Fruit fly (Drosophila melanogaster) whole organism, embryonic: ENCODE results near the gene CG13484.

ENCODE experiments used
- CG10209 ChIP-seq: fragments of 200-800 bp; sonication (Bioruptor generic); optimal IDR thresholded peaks from 3 replicates; lab custom pipeline; 2017; ENCODE audit warnings: missing biosample characterization, mild to moderate bottlenecking, missing genetic modification characterization, missing genetic modification reagents
- CG10565 ChIP-seq: fragments of 200-800 bp; sonication (Bioruptor generic); optimal IDR thresholded peaks from 3 replicates; lab custom pipeline; 2016; ENCODE audit warnings: missing biosample characterization, mild to moderate bottlenecking, missing genetic modification characterization
- CG11723 ChIP-seq: fragments of 200-800 bp; sonication (Bioruptor generic); optimal IDR thresholded peaks from 2 replicates; lab custom pipeline; 2017; ENCODE audit warnings: missing biosample characterization, mild to moderate bottlenecking, missing genetic modification characterization
- CG12219 ChIP-seq: fragments of 200-800 bp; sonication (Bioruptor generic); optimal IDR thresholded peaks from 3 replicates; lab custom pipeline; 2018; ENCODE audit warnings: missing biosample characterization, mild to moderate bottlenecking, missing genetic modification characterization
- CG16813 ChIP-seq: fragments of 200-800 bp; sonication (Bioruptor generic); IDR thresholded peaks from 3 replicates; pipeline ENCODE4 v1.3.6; 2022; ENCODE audit warnings: missing biosample characterization, missing genetic modification characterization; ENCODE audit not compliant: partially characterized antibody
- CG17186 ChIP-seq: fragments of 200-800 bp; sonication (Bioruptor generic); optimal IDR thresholded peaks from 3 replicates; lab custom pipeline; 2017; ENCODE audit warnings: missing biosample characterization, missing genetic modification reagents, missing genetic modification characterization
- CG17385 ChIP-seq: fragments of 200-800 bp; sonication (Bioruptor generic); optimal IDR thresholded peaks from 3 replicates; lab custom pipeline; 2018; ENCODE audit warnings: missing biosample characterization, mild to moderate bottlenecking, missing genetic modification characterization
- CG18476 ChIP-seq: fragments of 200-800 bp; sonication (Bioruptor generic); optimal IDR thresholded peaks from 2 replicates; lab custom pipeline; 2016; ENCODE audit warnings: missing biosample characterization, mild to moderate bottlenecking, missing genetic modification characterization
- CG32532 ChIP-seq: fragments of 200-800 bp; sonication (Bioruptor generic); IDR thresholded peaks from 2 replicates; pipeline ENCODE4 v1.3.6; 2022; ENCODE audit warnings: missing biosample characterization, missing genetic modification characterization
- CG34422 ChIP-seq: fragments of 200-800 bp; sonication (Bioruptor generic); IDR thresholded peaks from 3 replicates; pipeline ENCODE4 v1.3.6; 2022; ENCODE audit warnings: missing biosample characterization, missing genetic modification characterization
- CG4617 ChIP-seq: fragments of 200-800 bp; sonication (Bioruptor generic); optimal IDR thresholded peaks from 3 replicates; lab custom pipeline; 2016; ENCODE audit warnings: missing biosample characterization, missing genetic modification characterization, borderline replicate concordance
- CG7745 ChIP-seq: fragments of 200-800 bp; sonication (Bioruptor generic); optimal IDR thresholded peaks from 2 replicates; lab custom pipeline; 2018; ENCODE audit warnings: missing biosample characterization, mild to moderate bottlenecking, missing genetic modification characterization, moderate library complexity
- CG7963 ChIP-seq: fragments of 200-800 bp; sonication (Bioruptor generic); IDR thresholded peaks from 3 replicates; pipeline ENCODE4 v1.3.6; 2022; ENCODE audit warnings: missing biosample characterization, missing genetic modification characterization; ENCODE audit not compliant: partially characterized antibody
- CG9215 ChIP-seq: fragments of 200-800 bp; sonication (Bioruptor generic); IDR thresholded peaks from 2 replicates; pipeline ENCODE4 v1.3.6; 2022; ENCODE audit warnings: missing biosample characterization, missing genetic modification characterization
- CG9437 ChIP-seq: fragments of 200-800 bp; sonication (Bioruptor generic); optimal IDR thresholded peaks from 2 replicates; lab custom pipeline; 2018; ENCODE audit warnings: missing biosample characterization, mild to moderate bottlenecking, missing genetic modification characterization
- CHES-1-like ChIP-seq: fragments of 200-800 bp; sonication (Bioruptor generic); optimal IDR thresholded peaks from 2 replicates; lab custom pipeline; 2016; ENCODE audit warnings: missing biosample characterization, missing genetic modification characterization
- Dip2 ChIP-seq: fragments of 200-800 bp; sonication (Bioruptor generic); IDR thresholded peaks from 2 replicates; pipeline ENCODE4 v1.3.6; 2022; ENCODE audit warnings: missing biosample characterization, missing genetic modification characterization
- Dref ChIP-seq: fragments of 200-800 bp; sonication (Bioruptor generic); IDR thresholded peaks from 2 replicates; pipeline ENCODE4 v1.3.6; 2022; ENCODE audit warnings: missing biosample characterization, missing genetic modification characterization
- Drgx ChIP-seq: fragments of 200-800 bp; sonication (Bioruptor generic); IDR thresholded peaks from 2 replicates; pipeline ENCODE4 v1.3.6; 2022; ENCODE audit warnings: missing biosample characterization, missing genetic modification characterization
- Ets97D ChIP-seq: fragments of 200-800 bp; sonication (Bioruptor generic); optimal IDR thresholded peaks from 3 replicates; lab custom pipeline; 2016; ENCODE audit warnings: missing biosample characterization, missing genetic modification characterization
- Fer1 ChIP-seq: fragments of 200-800 bp; sonication (Bioruptor generic); optimal IDR thresholded peaks from 2 replicates; lab custom pipeline; 2017; ENCODE audit warnings: missing biosample characterization, mild to moderate bottlenecking, missing genetic modification characterization
- HLH54F ChIP-seq: fragments of 200-800 bp; sonication (Bioruptor generic); optimal IDR thresholded peaks from 3 replicates; lab custom pipeline; 2016; ENCODE audit warnings: missing biosample characterization, missing genetic modification characterization
- Lhr ChIP-seq: fragments of 200-800 bp; sonication (Bioruptor generic); optimal IDR thresholded peaks from 3 replicates; lab custom pipeline; 2017; ENCODE audit warnings: mild to moderate bottlenecking, missing biosample characterization, missing genetic modification reagents, missing genetic modification characterization
- Opbp ChIP-seq: fragments of 200-800 bp; sonication (Bioruptor generic); IDR thresholded peaks from 3 replicates; pipeline ENCODE4 v1.3.6; 2022; ENCODE audit warnings: missing biosample characterization, missing genetic modification characterization; ENCODE audit not compliant: partially characterized antibody
- Optix ChIP-seq: fragments of 200-800 bp; sonication (Bioruptor generic); IDR thresholded peaks from 3 replicates; pipeline ENCODE4 v1.3.6; 2022; ENCODE audit warnings: missing biosample characterization, missing genetic modification characterization
- Sry-δ ChIP-seq: fragments of 200-800 bp; sonication (Bioruptor generic); optimal IDR thresholded peaks from 2 replicates; lab custom pipeline; 2016; ENCODE audit warnings: missing biosample characterization, missing genetic modification characterization
- Usf ChIP-seq: fragments of 200-800 bp; sonication (Bioruptor generic); optimal IDR thresholded peaks from 2 replicates; lab custom pipeline; 2017; ENCODE audit warnings: missing genotype, missing biosample characterization, missing genetic modification characterization
- YL-1 ChIP-seq: fragments of 200-800 bp; sonication (Bioruptor generic); optimal IDR thresholded peaks from 3 replicates; lab custom pipeline; 2017; ENCODE audit warnings: missing biosample characterization, mild to moderate bottlenecking, missing genetic modification characterization
- ci ChIP-seq: fragments of 200-800 bp; sonication (Bioruptor generic); IDR thresholded peaks from 3 replicates; pipeline ENCODE4 v1.3.6; 2022; ENCODE audit warnings: missing biosample characterization, missing genetic modification characterization
- dati ChIP-seq: fragments of 200-800 bp; sonication (Bioruptor generic); IDR thresholded peaks from 2 replicates; pipeline ENCODE4 v1.3.6; 2022; ENCODE audit warnings: missing biosample characterization, missing genetic modification characterization
- ems ChIP-seq: fragments of 200-800 bp; sonication (Bioruptor generic); optimal IDR thresholded peaks from 3 replicates; lab custom pipeline; 2016; ENCODE audit warnings: missing biosample characterization, missing genetic modification characterization
- eve ChIP-seq, 2 experiments: fragments of >200 bp; optimal IDR thresholded peaks; 2 replicates each; lab custom pipeline; 2017; ENCODE audit warnings: missing biosample characterization in 2 of 2, missing genetic modification characterization in 2 of 2
- gce ChIP-seq: fragments of 200-800 bp; sonication (Bioruptor generic); IDR thresholded peaks from 3 replicates; pipeline ENCODE4 v1.3.6; 2022; ENCODE audit warnings: missing biosample characterization, missing genetic modification characterization
- gem ChIP-seq: fragments of 200-800 bp; sonication (Bioruptor generic); optimal IDR thresholded peaks from 2 replicates; lab custom pipeline; 2019; ENCODE audit warnings: missing biosample characterization, mild to moderate bottlenecking, missing genetic modification characterization, moderate library complexity
- gfzf ChIP-seq: fragments of 200-800 bp; sonication (Bioruptor generic); optimal IDR thresholded peaks from 2 replicates; lab custom pipeline; 2016; ENCODE audit warnings: missing biosample characterization, mild to moderate bottlenecking, missing genetic modification characterization, moderate library complexity
- gt ChIP-seq: fragments of 200-800 bp; sonication (Bioruptor generic); IDR thresholded peaks from 2 replicates; pipeline ENCODE4 v1.3.6; 2022; ENCODE audit warnings: missing biosample characterization, missing genetic modification characterization
- kah ChIP-seq: fragments of 200-800 bp; sonication (Bioruptor generic); optimal IDR thresholded peaks from 2 replicates; lab custom pipeline; 2018; ENCODE audit warnings: missing biosample characterization, mild to moderate bottlenecking, missing genetic modification characterization
- lmd ChIP-seq: fragments of 200-800 bp; sonication (Bioruptor generic); IDR thresholded peaks from 2 replicates; pipeline ENCODE4 v1.3.6; 2022; ENCODE audit warnings: missing biosample characterization, missing genetic modification characterization
- onecut ChIP-seq: fragments of 200-800 bp; sonication (Bioruptor generic); IDR thresholded peaks from 2 replicates; pipeline ENCODE4 v1.3.6; 2022; ENCODE audit warnings: missing biosample characterization, missing genetic modification characterization
- phol ChIP-seq: fragments of 200-800 bp; sonication (Bioruptor generic); optimal IDR thresholded peaks from 3 replicates; lab custom pipeline; 2018; ENCODE audit warnings: missing biosample characterization, mild to moderate bottlenecking, missing genetic modification characterization, moderate library complexity
- psq ChIP-seq: fragments of 200-800 bp; sonication (Bioruptor generic); optimal IDR thresholded peaks from 2 replicates; lab custom pipeline; 2017; ENCODE audit warnings: missing biosample characterization, missing genetic modification characterization
- row ChIP-seq: fragments of 200-800 bp; sonication (Bioruptor generic); IDR thresholded peaks from 3 replicates; pipeline ENCODE4 v1.3.6; 2022; ENCODE audit warnings: missing biosample characterization, missing genetic modification characterization
- sens ChIP-seq: fragments of 200-800 bp; sonication (Bioruptor generic); peaks from one replicate; lab custom pipeline; 2016; ENCODE audit warnings: missing biosample characterization, missing genetic modification characterization
- stwl ChIP-seq: fragments of 200-800 bp; sonication (Bioruptor generic); optimal IDR thresholded peaks from 3 replicates; lab custom pipeline; 2018; ENCODE audit warnings: missing biosample characterization, mild to moderate bottlenecking, missing genetic modification characterization, moderate library complexity
- sug ChIP-seq: fragments of 200-800 bp; optimal IDR thresholded peaks from 2 replicates; lab custom pipeline; 2019; ENCODE audit warnings: missing biosample characterization, mild to moderate bottlenecking, missing genetic modification characterization, moderate library complexity
- trem ChIP-seq: fragments of 200-800 bp; optimal IDR thresholded peaks from 3 replicates; lab custom pipeline; 2019; ENCODE audit warnings: missing biosample characterization, mild to moderate bottlenecking, missing genetic modification characterization, moderate library complexity
- twi ChIP-seq: fragments of 200-800 bp; optimal IDR thresholded peaks from 2 replicates; lab custom pipeline; 2019; ENCODE audit warnings: missing biosample characterization, mild to moderate bottlenecking, missing genetic modification characterization, moderate library complexity
- wdn ChIP-seq: fragments of 200-800 bp; sonication (Bioruptor generic); IDR thresholded peaks from 2 replicates; pipeline ENCODE4 v1.3.6; 2022; ENCODE audit warnings: missing biosample characterization, missing genetic modification characterization
- zen ChIP-seq: fragments of 200-800 bp; sonication (Bioruptor generic); optimal IDR thresholded peaks from 3 replicates; lab custom pipeline; 2018; ENCODE audit warnings: missing biosample characterization, mild to moderate bottlenecking, missing genetic modification characterization, moderate library complexity
- zfh2 ChIP-seq: fragments of 200-800 bp; sonication (Bioruptor generic); optimal IDR thresholded peaks from 2 replicates; lab custom pipeline; 2016; ENCODE audit warnings: missing biosample characterization, missing genetic modification characterization

CG13484 gene

DNA sequence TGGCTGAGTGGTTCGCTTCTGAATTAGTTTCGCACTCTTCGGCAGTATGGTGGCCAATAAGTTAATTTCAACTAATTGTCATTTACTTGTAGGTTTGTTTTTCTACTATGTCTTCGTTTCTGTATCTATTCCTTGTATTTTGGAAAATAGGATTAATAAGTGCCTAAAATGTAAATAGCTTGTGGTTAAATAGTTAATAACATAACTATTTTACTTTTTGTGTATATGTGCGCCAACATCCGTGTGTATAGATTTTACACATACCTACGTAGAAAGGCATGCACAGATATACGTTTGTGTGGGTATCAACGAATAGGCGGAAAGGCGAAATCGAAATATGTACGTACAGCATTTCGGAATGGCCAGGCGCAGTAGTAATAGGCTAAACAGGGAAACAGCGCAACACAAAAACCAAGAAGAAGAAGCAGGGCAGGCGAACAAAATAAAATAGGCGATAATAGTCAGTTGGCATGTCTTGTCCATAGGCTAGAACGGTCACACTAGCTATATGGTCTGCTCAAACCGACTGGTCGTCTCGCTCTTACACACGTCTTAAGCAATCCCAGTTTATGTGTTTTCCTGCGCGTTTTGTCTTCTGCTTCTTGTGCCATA is 50.2 kb downstream of the CG13484 start (continued):
- TF ChIP-seq zfh2 (GFP tag; lab: Kevin White, UChicago) (peak; percentile 14), onecut (peak; percentile 38; the same call in 1 of the 2 replicates), HLH54F (GFP tag; lab: Kevin White, UChicago) (no peak), gfzf (peak; percentile 72), trem (tag; lab: Kevin White, UChicago) (peak; percentile 98), Dip2 (GFP tag; lab: Robert Waterston, UW) (no peak), CG34422 (GFP tag; lab: Robert Waterston, UW) (peak; percentile 44; the same call in 1 of the 3 replicates), Fer1 (GFP tag; lab: Kevin White, UChicago) (peak; percentile 27), lmd (GFP tag; lab: Robert Waterston, UW) (no peak), YL-1 (GFP tag; lab: Kevin White, UChicago) (no peak), kah (GFP tag; lab: Kevin White, UChicago) (no peak), gem (tag; lab: Kevin White, UChicago) (peak; percentile 26), sug (tag; lab: Kevin White, UChicago) (peak; percentile 19), gt (GFP tag; lab: Robert Waterston, UW) (no peak), ci (GFP tag; lab: Robert Waterston, UW) (0 out of 3 replicates have a peak, but pooled peaks have one; percentile 42), Sry-δ (GFP tag; lab: Kevin White, UChicago) (peak; percentile 11), Usf (GFP tag; lab: Kevin White, UChicago) (no peak), CG12219 (GFP tag; lab: Kevin White, UChicago) (peak; percentile 9), CG9437 (GFP tag; lab: Kevin White, UChicago) (peak; percentile 24), CG4617 (GFP tag; lab: Kevin White, UChicago) (peak; percentile 12), CG7745 (tag; lab: Kevin White, UChicago) (peak; percentile 2), CG7963 (GFP tag; lab: Robert Waterston, UW) (0 out of 3 replicates have a peak, but pooled peaks have one; percentile 39), CHES-1-like (GFP tag; lab: Kevin White, UChicago) (peak; percentile 13), stwl (peak; percentile 49), CG32532 (0 out of 2 replicates have a peak, but pooled peaks have one; percentile 30), Optix (GFP tag; lab: Robert Waterston, UW) (no peak), psq (GFP tag; lab: Kevin White, UChicago) (peak; percentile 100), ems (GFP tag; lab: Kevin White, UChicago) (no peak), Drgx (GFP tag; lab: Robert Waterston, UW) (0 out of 2 replicates have a peak, but pooled peaks have one; percentile 6), CG18476 (GFP tag; lab: Kevin White, UChicago) (no peak), eve (GFP tag; optimal IDR thresholded peaks at IDR 0.05; lab: Kevin White, UChicago) (no peak), CG10565 (GFP tag; lab: Kevin White, UChicago) (no peak), sens (GFP tag; lab: Kevin White, UChicago) (peak; percentile 59), wdn (GFP tag; lab: Robert Waterston, UW) (no peak), Dref (GFP tag; lab: Robert Waterston, UW) (0 out of 2 replicates have a peak, but pooled peaks have one; percentile 1), CG17186 (peak; percentile 60), CG11723 (GFP tag; lab: Kevin White, UChicago) (no peak), Opbp (GFP tag; lab: Robert Waterston, UW) (peak; percentile 77), Lhr (peak; percentile 2), row (GFP tag; lab: Robert Waterston, UW) (peak; percentile 16; the same call in 1 of the 3 replicates), CG10209 (GFP tag; lab: Kevin White, UChicago) (no peak), twi (tag; lab: Kevin White, UChicago) (peak; percentile 18), dati (no peak), gce (GFP tag; lab: Robert Waterston, UW) (no peak), Ets97D (GFP tag; lab: Kevin White, UChicago) (peak; percentile 49), CG17385 (peak; percentile 99), phol (tag; lab: Kevin White, UChicago) (peak; percentile 45), zen (tag; lab: Kevin White, UChicago) (peak; percentile 53), CG9215 (GFP tag; lab: Robert Waterston, UW) (no peak), CG16813 (GFP tag; lab: Robert Waterston, UW) (no peak)
